Worm (Caenorhabditis elegans) whole organism, L4 larva: ENCODE data around the gene nos-1.

Experiments used
- D1046.2 ChIP-seq: fragments of 200-800 bp; sonication (Bioruptor generic); IDR thresholded peaks from 2 replicates; pipeline ENCODE4 v1.3.6; 2022; ENCODE audit warnings: missing genetic modification characterization, missing compliant biosample characterization
- F26F4.8 ChIP-seq: fragments of 200-800 bp; sonication (Bioruptor generic); conservative IDR thresholded peaks from 2 replicates; pipeline ENCODE4 v1.3.6; 2022; ENCODE audit warnings: missing genetic modification characterization, missing compliant biosample characterization
- T20F7.1 ChIP-seq: fragments of 200-800 bp; sonication (Bioruptor generic); optimal IDR thresholded peaks from 2 replicates; lab custom pipeline; 2018; ENCODE audit warnings: mild to moderate bottlenecking, missing genetic modification characterization, missing compliant biosample characterization
- T26A8.4 ChIP-seq: fragments of 200-800 bp; sonication (Bioruptor generic); IDR thresholded peaks from 2 replicates; pipeline ENCODE4 v1.3.6; 2022; ENCODE audit warnings: missing genetic modification characterization, missing compliant biosample characterization
- Y5F2A.4 ChIP-seq: fragments of 200-800 bp; sonication (Bioruptor generic); optimal IDR thresholded peaks from 2 replicates; lab custom pipeline; 2018; ENCODE audit warnings: mild to moderate bottlenecking, missing genetic modification characterization, missing compliant biosample characterization
- Y75B8A.6 ChIP-seq: fragments of 200-800 bp; sonication (Bioruptor generic); IDR thresholded peaks from 2 replicates; pipeline ENCODE4 v1.3.6; 2022; ENCODE audit warnings: missing genetic modification reagents, missing genetic modification characterization, missing compliant biosample characterization
- ZK337.2 ChIP-seq: fragments of 200-800 bp; sonication (Bioruptor generic); IDR thresholded peaks from 2 replicates; pipeline ENCODE4 v1.3.6; 2022; ENCODE audit warnings: missing genetic modification reagents, missing genetic modification characterization, missing compliant biosample characterization
- aha-1 ChIP-seq: fragments of 150-350 bp; peaks from one replicate; lab custom pipeline; 2014; ENCODE audit warnings: missing biosample characterization, missing genetic modification characterization
- ceh-20 ChIP-seq: fragments of 200-800 bp; sonication (Bioruptor generic); IDR thresholded peaks from 2 replicates; pipeline ENCODE4 v1.3.6; 2022; ENCODE audit warnings: missing genetic modification reagents, missing genetic modification characterization, missing compliant biosample characterization
- ceh-32 ChIP-seq: sonication (generic microtip); optimal IDR thresholded peaks from 2 replicates; lab custom pipeline; 2016; ENCODE audit warnings: mild to moderate bottlenecking, missing genetic modification characterization, missing compliant biosample characterization; ENCODE audit not compliant: poor library complexity
- dpl-1 ChIP-seq: fragments of 150-350 bp; optimal IDR thresholded peaks from 2 replicates; lab custom pipeline; 2014; ENCODE audit warnings: missing biosample characterization, missing genetic modification reagents, missing genetic modification characterization
- duxl-1 ChIP-seq: sonication (generic microtip); optimal IDR thresholded peaks from 2 replicates; lab custom pipeline; 2016; ENCODE audit warnings: mild to moderate bottlenecking, missing genetic modification characterization, moderate library complexity, missing compliant biosample characterization; ENCODE audit not compliant: poor library complexity
- dve-1 ChIP-seq: sonication (generic microtip); optimal IDR thresholded peaks from 2 replicates; lab custom pipeline; 2017; ENCODE audit warnings: antibody characterized with exemption, mild to moderate bottlenecking, missing genetic modification characterization, missing compliant biosample characterization; ENCODE audit not compliant: insufficient read depth
- egl-27 ChIP-seq: sonication (generic microtip); optimal IDR thresholded peaks from 3 replicates; lab custom pipeline; 2017; ENCODE audit warnings: missing biosample characterization, missing genetic modification reagents, missing genetic modification characterization
- egl-43 ChIP-seq: fragments of 200-800 bp; sonication (Bioruptor generic); IDR thresholded peaks from 2 replicates; pipeline ENCODE4 v1.3.6; 2022; ENCODE audit warnings: missing genetic modification reagents, missing genetic modification characterization, missing compliant biosample characterization
- gei-8 ChIP-seq: fragments of 200-800 bp; sonication (Bioruptor generic); optimal IDR thresholded peaks from 2 replicates; lab custom pipeline; 2018; ENCODE audit warnings: mild to moderate bottlenecking, missing genetic modification characterization, missing compliant biosample characterization
- hlh-11 ChIP-seq: fragments of 200-800 bp; sonication (Bioruptor generic); optimal IDR thresholded peaks from 2 replicates; lab custom pipeline; 2018; ENCODE audit warnings: mild to moderate bottlenecking, missing genetic modification characterization, missing compliant biosample characterization
- hlh-30 ChIP-seq: sonication (generic microtip); optimal IDR thresholded peaks from 2 replicates; lab custom pipeline; 2017; ENCODE audit warnings: antibody characterized with exemption, mild to moderate bottlenecking, missing genetic modification characterization, missing compliant biosample characterization; ENCODE audit not compliant: insufficient read depth
- hmg-1.1 ChIP-seq: fragments of 200-800 bp; sonication (Bioruptor generic); IDR thresholded peaks from 2 replicates; pipeline ENCODE4 v1.3.6; 2022; ENCODE audit warnings: missing genetic modification reagents, missing genetic modification characterization, missing compliant biosample characterization
- lim-7 ChIP-seq: fragments of 200-800 bp; sonication (Bioruptor generic); IDR thresholded peaks from 2 replicates; pipeline ENCODE4 v1.3.6; 2022; ENCODE audit warnings: missing genetic modification characterization, missing compliant biosample characterization
- lin-13 ChIP-seq: fragments of 150-350 bp; optimal IDR thresholded peaks from 2 replicates; lab custom pipeline; 2014; ENCODE audit warnings: missing biosample characterization, missing genetic modification reagents, missing genetic modification characterization
- lin-15B ChIP-seq: fragments of 150-350 bp; sonication (generic microtip); optimal IDR thresholded peaks from 3 replicates; lab custom pipeline; 2014; ENCODE audit warnings: missing biosample characterization, missing genetic modification characterization
- lir-3 ChIP-seq: sonication (generic microtip); optimal IDR thresholded peaks from 2 replicates; lab custom pipeline; 2016; ENCODE audit warnings: mild to moderate bottlenecking, missing genetic modification characterization, missing compliant biosample characterization
- lsy-2 ChIP-seq, 2 experiments: fragments of 150-350 bp in 1 of 2; sonication (generic microtip) in 1 of 2; optimal IDR thresholded peaks; 2 replicates each; lab custom pipeline; 2014 to 2017; ENCODE audit warnings: missing biosample characterization in 2 of 2, missing genetic modification characterization in 2 of 2
- madf-5 ChIP-seq, 2 experiments: fragments of 200-800 bp; sonication (Bioruptor generic); IDR thresholded peaks; 2 replicates each; pipeline ENCODE4 v1.3.6; 2022; ENCODE audit warnings: missing compliant biosample characterization in 2 of 2, missing genetic modification characterization in 2 of 2
- madf-9 ChIP-seq: fragments of 200-800 bp; sonication (Bioruptor generic); conservative IDR thresholded peaks from 2 replicates; pipeline ENCODE4 v1.3.6; 2022; ENCODE audit warnings: missing genetic modification reagents, missing genetic modification characterization, missing compliant biosample characterization
- mdl-1 ChIP-seq, 2 experiments: fragments of 150-350 bp in 1 of 2; sonication (generic microtip) in 1 of 2; optimal IDR thresholded peaks; 2 replicates each; lab custom pipeline; 2014 to 2017; ENCODE audit warnings: missing biosample characterization in 2 of 2, missing genetic modification characterization in 2 of 2
- mep-1 ChIP-seq: fragments of 150-350 bp; sonication (generic microtip); optimal IDR thresholded peaks from 3 replicates; lab custom pipeline; 2014; ENCODE audit warnings: missing biosample characterization, missing genetic modification characterization
- mes-2 ChIP-seq: sonication (generic microtip); optimal IDR thresholded peaks from 2 replicates; lab custom pipeline; 2016; ENCODE audit warnings: missing genotype, mild to moderate bottlenecking, missing genetic modification characterization, missing compliant biosample characterization; ENCODE audit not compliant: poor library complexity, severe bottlenecking
- mxl-2 ChIP-seq: fragments of 200-800 bp; sonication (Bioruptor generic); conservative IDR thresholded peaks from 2 replicates; pipeline ENCODE4 v1.3.6; 2022; ENCODE audit warnings: missing genetic modification reagents, missing genetic modification characterization, missing compliant biosample characterization
- nhr-111 ChIP-seq: fragments of 200-800 bp; sonication (Bioruptor generic); optimal IDR thresholded peaks from 2 replicates; lab custom pipeline; 2018; ENCODE audit warnings: mild to moderate bottlenecking, missing genetic modification characterization, missing compliant biosample characterization
- nhr-237 ChIP-seq: sonication (generic microtip); optimal IDR thresholded peaks from 2 replicates; lab custom pipeline; 2017; ENCODE audit warnings: missing biosample characterization, missing genetic modification characterization
- nhr-25 ChIP-seq: sonication (generic microtip); optimal IDR thresholded peaks from 2 replicates; lab custom pipeline; 2017; ENCODE audit warnings: missing genetic modification characterization, mild to moderate bottlenecking, missing compliant biosample characterization, antibody characterized with exemption, moderate library complexity, borderline replicate concordance; ENCODE audit not compliant: insufficient read depth
- nhr-28 ChIP-seq: fragments of 150-350 bp; optimal IDR thresholded peaks from 2 replicates; lab custom pipeline; 2014; ENCODE audit warnings: missing biosample characterization, missing genetic modification characterization
- nhr-48 ChIP-seq: sonication (generic microtip); optimal IDR thresholded peaks from 2 replicates; lab custom pipeline; 2016; ENCODE audit warnings: mild to moderate bottlenecking, missing genetic modification characterization, missing compliant biosample characterization
- nhr-76 ChIP-seq: fragments of 150-350 bp; optimal IDR thresholded peaks from 2 replicates; lab custom pipeline; 2014; ENCODE audit warnings: missing biosample characterization, missing genetic modification characterization
- pha-4 ChIP-seq, 2 experiments: fragments of 150-350 bp in 1 of 2; fragments of 200-800 bp in 1 of 2; sonication (Bioruptor generic) in 1 of 2; IDR thresholded peaks in 1 of 2; optimal IDR thresholded peaks in 1 of 2; 2 replicates each; pipeline versions ENCODE4 v1.3.6 to Lab custom; 2014 to 2022; ENCODE audit warnings: missing genetic modification characterization in 2 of 2, missing genetic modification reagents in 2 of 2, missing biosample characterization in 1 of 2, missing compliant biosample characterization in 1 of 2
- pqm-1 ChIP-seq: sonication (generic microtip); optimal IDR thresholded peaks from 2 replicates; lab custom pipeline; 2017; ENCODE audit warnings: missing biosample characterization, missing genetic modification characterization
- saeg-2 ChIP-seq: fragments of 200-800 bp; sonication (Bioruptor generic); IDR thresholded peaks from 2 replicates; pipeline ENCODE4 v1.3.6; 2022; ENCODE audit warnings: missing genetic modification reagents, missing genetic modification characterization, missing compliant biosample characterization
- set-16 ChIP-seq: fragments of 200-800 bp; sonication (Bioruptor generic); IDR thresholded peaks from 2 replicates; pipeline ENCODE4 v1.3.6; 2022; ENCODE audit warnings: missing genetic modification reagents, missing genetic modification characterization, missing compliant biosample characterization
- spr-3 ChIP-seq: fragments of 200-800 bp; sonication (Bioruptor generic); optimal IDR thresholded peaks from 2 replicates; lab custom pipeline; 2018; ENCODE audit warnings: mild to moderate bottlenecking, missing genetic modification characterization, missing compliant biosample characterization
- tag-97 ChIP-seq: fragments of 200-800 bp; sonication (Bioruptor generic); IDR thresholded peaks from 2 replicates; pipeline ENCODE4 v1.3.6; 2022; ENCODE audit warnings: missing genetic modification characterization, missing compliant biosample characterization
- unc-39 ChIP-seq: sonication (generic microtip); optimal IDR thresholded peaks from 2 replicates; lab custom pipeline; 2017; ENCODE audit warnings: missing biosample characterization, missing genetic modification characterization
- unc-62 ChIP-seq, 3 experiments: fragments of 150-350 bp in 1 of 3; sonication (generic microtip); optimal IDR thresholded peaks in 2 of 3; peaks in 1 of 3; 1 replicate in 1 of 3; 2 replicates in 2 of 3; lab custom pipeline; 2014 to 2017; ENCODE audit warnings: missing biosample characterization in 3 of 3, missing genetic modification characterization in 3 of 3, missing genetic modification reagents in 3 of 3, missing genotype in 1 of 3
- vab-7 ChIP-seq: fragments of 200-800 bp; sonication (Bioruptor generic); IDR thresholded peaks from 2 replicates; pipeline ENCODE4 v1.3.6; 2022; ENCODE audit warnings: missing genetic modification reagents, missing genetic modification characterization, missing compliant biosample characterization
- zag-1 ChIP-seq: fragments of 150-350 bp; optimal IDR thresholded peaks from 2 replicates; lab custom pipeline; 2014; ENCODE audit warnings: missing biosample characterization, missing genetic modification characterization
- zip-2 ChIP-seq: fragments of 150-350 bp; optimal IDR thresholded peaks from 2 replicates; lab custom pipeline; 2014; ENCODE audit warnings: missing biosample characterization, missing genetic modification characterization

Gene nos-1

DNA sequence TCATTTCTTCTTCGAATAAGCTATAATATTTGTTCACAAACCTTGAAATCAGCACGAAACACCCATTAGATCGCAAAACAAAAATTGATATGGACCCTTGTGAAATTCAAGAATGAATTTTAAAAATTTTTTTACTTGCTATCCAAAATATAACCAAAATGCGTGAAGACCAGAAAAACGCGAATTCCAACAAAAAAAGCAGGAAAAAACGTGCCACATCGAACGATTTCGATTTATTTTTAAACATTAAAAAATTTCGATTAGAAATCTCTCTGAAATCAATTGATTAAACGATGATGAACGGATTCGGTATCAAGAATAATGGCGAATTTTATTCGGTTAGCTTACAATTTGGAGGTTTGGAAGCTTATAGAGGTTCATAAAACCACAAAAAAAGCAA is 5.6 kb downstream of the nos-1 start, which contains the start of the genes tceb-3 and gskl-1:
Gene tceb-3, minus strand, starts transcription at position 101 of the 400 bp plus-strand sequence.
Gene gskl-1, plus strand, starts transcription at position 243 of the 400 bp plus-strand sequence.
- TF ChIP-seq zip-2 (tag; lab: Kevin White, UChicago) (no peak), lim-7 (GFP tag; lab: Robert Waterston, UW) (no peak), duxl-1 (tag; lab: Kevin White, UChicago) (no peak)

DNA sequence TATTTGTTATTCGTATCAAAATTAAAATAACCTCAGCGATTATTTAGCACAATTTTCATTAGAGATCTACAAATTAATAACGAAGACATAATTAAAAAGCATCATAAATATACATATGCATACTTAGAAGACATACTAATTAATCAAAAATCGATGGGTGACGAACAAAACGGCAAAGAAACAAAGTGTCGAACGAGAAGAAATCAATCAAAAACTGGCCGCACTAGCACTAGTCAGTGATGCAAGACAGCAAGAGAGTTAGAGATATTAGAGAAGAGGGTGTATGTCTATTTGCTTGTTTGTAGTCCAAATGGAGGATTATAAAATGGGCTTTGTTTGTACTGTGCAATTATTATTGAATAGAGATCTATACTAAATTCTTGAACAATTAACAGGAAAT is 6.1 kb downstream of the nos-1 start:
- TF ChIP-seq spr-3 = no peak
- no peak for TF ChIP-seq egl-27 (tag; lab: Kevin White, UChicago)
- no peak for TF ChIP-seq ZK337.2 (GFP tag; lab: Robert Waterston, UW)
- no peak for TF ChIP-seq nhr-48 (tag; lab: Kevin White, UChicago)
- TF ChIP-seq mep-1 (tag; lab: Kevin White, UChicago) = peak; percentile 25
- no peak for TF ChIP-seq madf-5 (GFP tag; IDR thresholded peaks at IDR 0.05; lab: Robert Waterston, UW)
- no peak for TF ChIP-seq Y75B8A.6 (GFP tag; lab: Robert Waterston, UW)
- TF ChIP-seq lim-7 (GFP tag; lab: Robert Waterston, UW) = no peak
- no peak for TF ChIP-seq nhr-25 (tag; lab: Kevin White, UChicago)
- no peak for TF ChIP-seq F26F4.8 (GFP tag; lab: Robert Waterston, UW)
- TF ChIP-seq mxl-2 = no peak
- no peak for TF ChIP-seq hmg-1.1 (GFP tag; lab: Robert Waterston, UW)
- TF ChIP-seq lin-13 (GFP tag; lab: Kevin White, UChicago) = no peak
- TF ChIP-seq D1046.2 = no peak
- TF ChIP-seq lsy-2 (tag; optimal IDR thresholded peaks at IDR 0.05; lab: Kevin White, UChicago) = peak in 1 of 2 experiments; percentile 61
- no peak for TF ChIP-seq nhr-111
- peak; percentile 20 for TF ChIP-seq mes-2 (tag; lab: Kevin White, UChicago)
- no peak for TF ChIP-seq pha-4 (GFP tag; IDR thresholded peaks at IDR 0.05; lab: Robert Waterston, UW)
- TF ChIP-seq pha-4 (tag; optimal IDR thresholded peaks at IDR 0.05; lab: Kevin White, UChicago) = no peak
- peak; percentile 67 for TF ChIP-seq aha-1 (tag; lab: Kevin White, UChicago)
- no peak for TF ChIP-seq lir-3
- no peak for TF ChIP-seq vab-7
- TF ChIP-seq hlh-30 (tag; lab: Kevin White, UChicago) = no peak
- no peak for TF ChIP-seq T26A8.4 (GFP tag; lab: Robert Waterston, UW)
- no peak for TF ChIP-seq tag-97 (GFP tag; lab: Robert Waterston, UW)
- TF ChIP-seq ceh-20 (GFP tag; lab: Robert Waterston, UW) = no peak
- no peak for TF ChIP-seq ceh-32
- TF ChIP-seq unc-62 (GFP tag; optimal IDR thresholded peaks at IDR 0.05 in 1 of 2; lab: Kevin White, UChicago) = peak in 1 of 2 experiments; percentile 56
- TF ChIP-seq unc-62 (tag; optimal IDR thresholded peaks at IDR 0.05; lab: Kevin White, UChicago) = no peak
- no peak for TF ChIP-seq mdl-1 (tag; optimal IDR thresholded peaks at IDR 0.05; lab: Kevin White, UChicago)
- TF ChIP-seq lin-15B (tag; lab: Kevin White, UChicago) = no peak
- peak; percentile 86 for TF ChIP-seq nhr-28
- TF ChIP-seq set-16 (GFP tag; lab: Robert Waterston, UW) = no peak
- TF ChIP-seq unc-39 (tag; lab: Kevin White, UChicago) = no peak
- TF ChIP-seq pqm-1 = no peak
- no peak for TF ChIP-seq madf-9
- TF ChIP-seq hlh-11 (tag; lab: Kevin White, UChicago) = no peak
- TF ChIP-seq zag-1 (tag; lab: Kevin White, UChicago) = no peak
- TF ChIP-seq nhr-237 (tag; lab: Kevin White, UChicago) = no peak
- TF ChIP-seq dve-1 (tag; lab: Kevin White, UChicago) = no peak
- TF ChIP-seq saeg-2 (GFP tag; lab: Robert Waterston, UW) = no peak
- no peak for TF ChIP-seq nhr-76
- TF ChIP-seq dpl-1 (GFP tag; lab: Kevin White, UChicago) = peak; percentile 6
- TF ChIP-seq T20F7.1 (GFP tag; lab: Kevin White, UChicago) = no peak
- TF ChIP-seq gei-8 (GFP tag; lab: Kevin White, UChicago) = no peak
- no peak for TF ChIP-seq egl-43 (GFP tag; lab: Robert Waterston, UW)
- no peak for TF ChIP-seq Y5F2A.4
